Fruit fly (Drosophila melanogaster): Measurements from ENCODE around the gene sw.
"Not testable (repeated sequence)": the region's sequence is repeated elsewhere in the genome, so short reads cannot be mapped to it uniquely, and the experiment has no call there.

The sw gene

DNA sequence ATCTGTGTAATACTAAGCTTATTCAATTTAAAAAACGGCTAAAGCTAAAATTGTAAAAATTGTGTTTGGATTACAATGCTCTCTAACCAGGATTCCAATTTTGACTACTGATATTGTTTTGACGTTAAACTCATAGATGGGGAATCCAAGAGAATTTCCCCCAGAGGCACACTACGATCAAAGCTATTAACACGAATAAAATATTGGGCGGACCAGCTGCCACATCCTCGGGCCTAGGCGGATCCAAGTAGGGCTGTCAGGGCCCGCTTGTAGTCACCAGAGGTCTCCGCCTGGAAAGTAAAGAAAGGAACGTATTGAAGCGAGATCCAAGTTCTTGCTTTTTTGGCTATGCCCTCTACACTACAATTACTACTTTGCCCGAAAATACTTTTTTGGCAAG, 42.1 kb downstream of the sw start, which contains the start of gene Sdic3:
Sdic3 (minus strand) TSS at position 101 of the 400 bp plus-strand sequence.
- TF ChIP-seq CG7101 (tag; optimal IDR thresholded peaks at IDR 0.05); CG14711 (tag; optimal IDR thresholded peaks at IDR 0.05); Hr96 (GFP tag; optimal IDR thresholded peaks at IDR 0.05): not testable (repeated sequence)

- not testable (repeated sequence) for TF ChIP-seq Clk, Hr96, CG7045 (GFP tag; optimal IDR thresholded peaks at IDR 0.05)
These were observed 49.8 kb downstream of the sw start, which contains the start of gene Sdic2 for dm6 chrX:20186387-20186786. TSS of gene Sdic2 (minus strand) at chrX:20186487.

- not testable (repeated sequence) for TF ChIP-seq CG12768, Crg-1, CG5204 (GFP tag; optimal IDR thresholded peaks at IDR 0.05)
These were observed 57.6 kb downstream of the sw start, which contains the start of gene Sdic1 for dm6 chrX:20178538-20178937. TSS of gene Sdic1 (minus strand) at chrX:20178638.

Data from whole organism, adult.